Worm (Caenorhabditis elegans) whole organism, early embryonic: ENCODE results near the gene ddn-1.

Experiments
- B0310.2 ChIP-seq: sonication (generic microtip); optimal IDR thresholded peaks from 2 replicates; lab custom pipeline; 2016; ENCODE audit warnings: mild to moderate bottlenecking, missing genetic modification characterization, missing compliant biosample characterization
- ama-1 ChIP-seq: fragments of 150-350 bp; optimal IDR thresholded peaks from 2 replicates; lab custom pipeline; 2014
- flt-1 ChIP-seq: fragments of 200-800 bp; sonication (Bioruptor generic); IDR thresholded peaks from 2 replicates; pipeline ENCODE4 v1.3.6; 2022; ENCODE audit warnings: missing genetic modification characterization, missing compliant biosample characterization
- pes-1 ChIP-seq: fragments of 200-800 bp; sonication (Bioruptor generic); IDR thresholded peaks from 2 replicates; pipeline ENCODE4 v1.3.6; 2022; ENCODE audit warnings: missing genetic modification reagents, missing genetic modification characterization, missing compliant biosample characterization
- tra-4 ChIP-seq: sonication (generic microtip); optimal IDR thresholded peaks from 2 replicates; lab custom pipeline; 2017; ENCODE audit warnings: missing genetic modification characterization, missing compliant biosample characterization

DNA sequence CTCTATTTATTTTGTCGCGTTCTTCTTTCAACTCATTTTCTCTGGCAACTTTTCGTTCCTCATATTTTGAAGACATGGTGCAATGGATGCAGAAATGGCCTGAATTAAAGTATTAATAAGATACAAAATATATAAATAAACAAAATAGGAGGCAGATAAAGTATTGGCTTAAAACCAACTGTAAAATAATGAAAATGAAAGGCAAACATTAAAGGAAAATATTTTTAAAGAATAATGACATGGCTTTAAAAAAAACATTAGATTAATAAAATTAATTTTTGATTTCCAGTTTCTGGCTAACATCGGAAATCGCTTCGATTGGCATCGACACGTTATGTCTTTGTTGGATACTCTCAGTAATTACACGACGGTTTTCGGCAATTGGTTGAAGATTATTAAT lies at the start of gene ddn-1:
- TF ChIP-seq pes-1 (GFP tag; lab: Robert Waterston, UW) (no peak), ama-1 (lab: Kevin White, UChicago) (no peak), tra-4 (tag; lab: Kevin White, UChicago) (no peak), flt-1 (GFP tag; lab: Robert Waterston, UW) (no peak), B0310.2 (tag; lab: Kevin White, UChicago) (no peak)
